Worm (Caenorhabditis elegans): ENCODE results near the gene srd-49.

- TF ChIP-seq nhr-12 (tag; optimal IDR thresholded peaks at IDR 0.05): no peak
- TF ChIP-seq unc-62 (GFP tag; optimal IDR thresholded peaks at IDR 0.05): no peak
- no peak for TF ChIP-seq tbx-8 (GFP tag; optimal IDR thresholded peaks at IDR 0.05)
- TF ChIP-seq snpc-4 (tag; optimal IDR thresholded peaks at IDR 0.05): no peak
- no peak for TF ChIP-seq elt-3 (tag; optimal IDR thresholded peaks at IDR 0.05)
- TF ChIP-seq nhr-237 (tag; optimal IDR thresholded peaks at IDR 0.05): no peak
- TF ChIP-seq unc-39 (tag; optimal IDR thresholded peaks at IDR 0.05): no peak
- TF ChIP-seq blmp-1 (tag; optimal IDR thresholded peaks at IDR 0.05): no peak
- no peak for TF ChIP-seq elt-1 (tag; optimal IDR thresholded peaks at IDR 0.05; ENCODE audit: borderline replicate concordance, insufficient read depth)
- TF ChIP-seq bed-3 (GFP tag; optimal IDR thresholded peaks at IDR 0.05): no peak
These were observed 10.4 kb downstream of the srd-49 start, which contains the start of gene ugt-17 for ce11 chrV:10104785-10105310.
